Worm (Caenorhabditis elegans) whole organism, midembryonic: ENCODE data around the gene F23B2.7.

Source experiments
- flt-1 ChIP-seq: fragments of 200-800 bp; sonication (Bioruptor generic); IDR thresholded peaks from 2 replicates; pipeline ENCODE4 v1.3.6; 2022; ENCODE audit warnings: missing genetic modification characterization, missing compliant biosample characterization
- med-1 ChIP-seq: sonication (generic microtip); optimal IDR thresholded peaks from 2 replicates; lab custom pipeline; 2017; ENCODE audit warnings: missing genetic modification characterization, mild to moderate bottlenecking, missing compliant biosample characterization, antibody characterized with exemption, missing genetic modification reagents; ENCODE audit not compliant: insufficient read depth
- ztf-23 ChIP-seq: fragments of 200-800 bp; sonication (Bioruptor generic); IDR thresholded peaks from 2 replicates; pipeline ENCODE4 v1.3.6; 2022; ENCODE audit warnings: missing genetic modification reagents, missing genetic modification characterization, missing compliant biosample characterization

DNA sequence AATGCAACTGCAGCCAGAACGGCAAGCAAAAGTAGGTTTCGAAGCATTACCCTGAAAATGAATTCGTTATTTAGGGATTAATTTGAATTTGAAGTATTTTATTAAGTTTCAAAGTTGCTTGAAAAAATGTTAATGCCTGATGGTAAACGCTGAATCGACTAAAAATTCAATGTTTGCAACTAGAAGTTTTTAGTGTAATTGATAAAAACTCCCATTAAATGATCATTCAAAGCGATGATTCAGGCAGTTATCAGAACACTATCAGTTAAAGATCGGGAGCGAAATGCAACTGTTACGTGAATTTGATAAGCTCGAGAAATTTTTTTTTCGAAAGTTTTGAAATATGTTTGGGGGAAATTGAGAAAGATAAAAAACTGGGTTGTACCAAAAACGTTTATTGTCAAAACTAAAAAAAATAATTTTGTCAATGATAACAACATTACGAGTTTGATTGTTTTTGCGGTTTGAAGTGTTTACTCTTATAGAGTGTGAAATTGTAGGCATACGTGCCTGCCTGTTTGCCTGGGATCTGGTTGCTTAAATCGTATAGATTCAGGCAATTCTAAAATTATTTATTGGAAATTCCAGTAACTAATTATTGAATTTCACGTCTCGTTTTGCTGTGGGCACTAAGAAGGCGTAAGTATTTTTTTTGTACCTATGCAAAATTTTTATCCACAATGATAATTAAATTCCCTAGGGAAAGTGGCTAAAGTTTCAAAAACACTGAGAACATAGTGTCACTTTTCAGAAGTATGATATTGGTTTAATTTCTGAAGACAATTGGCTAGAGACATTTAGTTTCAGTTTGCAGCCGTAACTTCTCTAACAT is 8.9 kb downstream of the F23B2.7 start, which contains the start of gene pcp-3:
- TF ChIP-seq ztf-23 (GFP tag; lab: Robert Waterston, UW) = no peak
- no peak for TF ChIP-seq med-1 (GFP tag; lab: Kevin White, UChicago)
- TF ChIP-seq flt-1 (GFP tag; lab: Robert Waterston, UW) = no peak
